Worm (Caenorhabditis elegans) whole organism, L3 larva: ENCODE data around the gene col-96.

Experiments used
- R02D3.7 ChIP-seq: fragments of 150-350 bp; optimal IDR thresholded peaks from 2 replicates; lab custom pipeline; 2014; ENCODE audit warnings: missing biosample characterization, missing genetic modification characterization
- ZK546.5 ChIP-seq: sonication (generic microtip); optimal IDR thresholded peaks from 2 replicates; lab custom pipeline; 2017; ENCODE audit warnings: missing biosample characterization, missing genetic modification characterization
- aly-2 ChIP-seq: fragments of 150-350 bp; optimal IDR thresholded peaks from 2 replicates; lab custom pipeline; 2014; ENCODE audit warnings: missing biosample characterization, missing genetic modification characterization
- ama-1 ChIP-seq: fragments of 150-350 bp; optimal IDR thresholded peaks from 2 replicates; lab custom pipeline; 2018
- ceh-16 ChIP-seq: sonication (generic microtip); optimal IDR thresholded peaks from 2 replicates; lab custom pipeline; 2017; ENCODE audit warnings: missing biosample characterization, missing genetic modification characterization
- ceh-28 ChIP-seq: fragments of 150-350 bp; optimal IDR thresholded peaks from 2 replicates; lab custom pipeline; 2014; ENCODE audit warnings: missing biosample characterization, missing genetic modification reagents, missing genetic modification characterization
- ceh-82 ChIP-seq: fragments of 150-350 bp; optimal IDR thresholded peaks from 2 replicates; lab custom pipeline; 2014; ENCODE audit warnings: missing biosample characterization, missing genetic modification characterization
- ceh-9 ChIP-seq: sonication (generic microtip); optimal IDR thresholded peaks from 2 replicates; lab custom pipeline; 2018; ENCODE audit warnings: missing biosample characterization, missing genetic modification characterization
- daf-12 ChIP-seq: fragments of 150-350 bp; optimal IDR thresholded peaks from 2 replicates; lab custom pipeline; 2014; ENCODE audit warnings: missing biosample characterization, missing genetic modification reagents, missing genetic modification characterization
- egl-27 ChIP-seq: sonication (generic microtip); optimal IDR thresholded peaks from 4 replicates; lab custom pipeline; 2017; ENCODE audit warnings: missing biosample characterization, missing genetic modification reagents, missing genetic modification characterization
- egl-5 ChIP-seq: fragments of 150-350 bp; optimal IDR thresholded peaks from 2 replicates; lab custom pipeline; 2017; ENCODE audit warnings: missing biosample characterization, missing genetic modification reagents, missing genetic modification characterization, inconsistent platforms
- elt-2 ChIP-seq: sonication (generic microtip); optimal IDR thresholded peaks from 2 replicates; lab custom pipeline; 2016; ENCODE audit warnings: missing genetic modification reagents, mild to moderate bottlenecking, missing genetic modification characterization, missing compliant biosample characterization
- elt-3 ChIP-seq, 3 experiments: fragments of 150-350 bp in 1 of 3; sonication (generic microtip) in 2 of 3; optimal IDR thresholded peaks; 2 replicates in 2 of 3; 4 replicates in 1 of 3; lab custom pipeline; 2014 to 2017; ENCODE audit warnings: missing biosample characterization in 3 of 3, missing genetic modification characterization in 3 of 3
- eor-1 ChIP-seq, 2 experiments: fragments of 150-350 bp; optimal IDR thresholded peaks; 2 replicates each; lab custom pipeline; 2014 to 2018; ENCODE audit warnings: missing biosample characterization in 2 of 2, missing genetic modification characterization in 2 of 2
- fkh-10 ChIP-seq: sonication (generic microtip); optimal IDR thresholded peaks from 2 replicates; lab custom pipeline; 2017; ENCODE audit warnings: missing biosample characterization, missing genetic modification reagents, missing genetic modification characterization
- fkh-2 ChIP-seq: fragments of 150-350 bp; optimal IDR thresholded peaks from 2 replicates; lab custom pipeline; 2014; ENCODE audit warnings: missing biosample characterization, missing genetic modification reagents, missing genetic modification characterization
- hmg-11 ChIP-seq: sonication (generic microtip); optimal IDR thresholded peaks from 2 replicates; lab custom pipeline; 2016; ENCODE audit warnings: missing genetic modification characterization, missing compliant biosample characterization
- jun-1 ChIP-seq: fragments of 150-350 bp; optimal IDR thresholded peaks from 2 replicates; lab custom pipeline; 2014; ENCODE audit warnings: missing biosample characterization, missing genetic modification reagents, missing genetic modification characterization
- lin-15B ChIP-seq: fragments of 150-350 bp; optimal IDR thresholded peaks from 2 replicates; lab custom pipeline; 2014; ENCODE audit warnings: missing biosample characterization, missing genetic modification characterization
- lin-39 ChIP-seq: fragments of 150-350 bp; optimal IDR thresholded peaks from 2 replicates; lab custom pipeline; 2018; ENCODE audit warnings: missing biosample characterization, missing genetic modification reagents, missing genetic modification characterization
- lsy-12 ChIP-seq: sonication (generic microtip); optimal IDR thresholded peaks from 2 replicates; lab custom pipeline; 2016; ENCODE audit warnings: mild to moderate bottlenecking, missing genetic modification characterization, missing compliant biosample characterization
- mdl-1 ChIP-seq: fragments of 150-350 bp; optimal IDR thresholded peaks from 2 replicates; lab custom pipeline; 2014; ENCODE audit warnings: missing biosample characterization, missing genetic modification characterization
- mml-1 ChIP-seq: fragments of 150-350 bp; sonication (generic microtip); optimal IDR thresholded peaks from 3 replicates; lab custom pipeline; 2014; ENCODE audit warnings: missing biosample characterization, missing genetic modification characterization
- nfya-1 ChIP-seq: sonication (generic microtip); optimal IDR thresholded peaks from 2 replicates; lab custom pipeline; 2017; ENCODE audit warnings: missing genetic modification characterization, mild to moderate bottlenecking, missing compliant biosample characterization, antibody characterized with exemption, moderate library complexity; ENCODE audit not compliant: insufficient read depth
- nhr-23 ChIP-seq: fragments of 150-350 bp; optimal IDR thresholded peaks from 2 replicates; lab custom pipeline; 2014; ENCODE audit warnings: missing biosample characterization, missing genetic modification reagents, missing genetic modification characterization
- nhr-237 ChIP-seq: fragments of 150-350 bp; optimal IDR thresholded peaks from 2 replicates; lab custom pipeline; 2014; ENCODE audit warnings: missing biosample characterization, missing genetic modification characterization
- nhr-25 ChIP-seq: sonication (generic microtip); optimal IDR thresholded peaks from 2 replicates; lab custom pipeline; 2017; ENCODE audit warnings: missing biosample characterization, missing genetic modification characterization
- nhr-28 ChIP-seq: fragments of 150-350 bp; optimal IDR thresholded peaks from 2 replicates; lab custom pipeline; 2014; ENCODE audit warnings: missing biosample characterization, missing genetic modification characterization
- nhr-43 ChIP-seq: sonication (generic microtip); optimal IDR thresholded peaks from 2 replicates; lab custom pipeline; 2016; ENCODE audit warnings: mild to moderate bottlenecking, missing genetic modification characterization, missing compliant biosample characterization; ENCODE audit not compliant: poor library complexity, severe bottlenecking
- nhr-76 ChIP-seq: fragments of 150-350 bp; sonication (generic microtip); optimal IDR thresholded peaks from 5 replicates; lab custom pipeline; 2014; ENCODE audit warnings: missing biosample characterization, missing genetic modification characterization
- nhr-77 ChIP-seq: fragments of 150-350 bp; optimal IDR thresholded peaks from 2 replicates; lab custom pipeline; 2014; ENCODE audit warnings: missing biosample characterization, missing genetic modification characterization
- pha-4 ChIP-seq: fragments of 150-350 bp; optimal IDR thresholded peaks from 2 replicates; lab custom pipeline; 2014; ENCODE audit warnings: missing biosample characterization, missing genetic modification reagents, missing genetic modification characterization
- pqm-1 ChIP-seq: fragments of 150-350 bp; optimal IDR thresholded peaks from 2 replicates; lab custom pipeline; 2017; ENCODE audit warnings: missing biosample characterization, missing genetic modification characterization, inconsistent platforms
- sea-2 ChIP-seq: fragments of 150-350 bp; sonication (generic microtip); optimal IDR thresholded peaks from 4 replicates; lab custom pipeline; 2014; ENCODE audit warnings: missing biosample characterization, missing genetic modification reagents, missing genetic modification characterization
- skn-1 ChIP-seq: fragments of 150-350 bp; optimal IDR thresholded peaks from 2 replicates; lab custom pipeline; 2014; ENCODE audit warnings: missing biosample characterization, missing genetic modification characterization
- snpc-4 ChIP-seq: fragments of 150-350 bp; optimal IDR thresholded peaks from 2 replicates; lab custom pipeline; 2014; ENCODE audit warnings: missing biosample characterization, missing genetic modification characterization
- tbx-2 ChIP-seq: sonication (generic microtip); optimal IDR thresholded peaks from 2 replicates; lab custom pipeline; 2016; ENCODE audit warnings: mild to moderate bottlenecking, missing genetic modification characterization, missing compliant biosample characterization
- unc-39 ChIP-seq: sonication (generic microtip); optimal IDR thresholded peaks from 4 replicates; lab custom pipeline; 2017; ENCODE audit warnings: missing biosample characterization, missing genetic modification characterization
- unc-62 ChIP-seq: fragments of 150-350 bp; sonication (generic microtip); optimal IDR thresholded peaks from 4 replicates; lab custom pipeline; 2014; ENCODE audit warnings: missing biosample characterization, missing genetic modification reagents, missing genetic modification characterization
- zag-1 ChIP-seq: fragments of 150-350 bp; optimal IDR thresholded peaks from 2 replicates; lab custom pipeline; 2014; ENCODE audit warnings: missing biosample characterization, missing genetic modification characterization
- ztf-11 ChIP-seq: fragments of 150-350 bp; optimal IDR thresholded peaks from 2 replicates; lab custom pipeline; 2014; ENCODE audit warnings: missing biosample characterization, missing genetic modification characterization

The col-96 gene

ce11 chrIII:11694506-11694947, 12.0 kb downstream of the col-96 start:
- TF ChIP-seq nhr-28 (tag; lab: Kevin White, UChicago) (no peak), ama-1 (lab: Kevin White, UChicago) (peak; percentile 45), ceh-82 (tag; lab: Kevin White, UChicago) (no peak), daf-12 (tag; lab: Kevin White, UChicago) (no peak), nhr-76 (tag; lab: Kevin White, UChicago) (no peak), ZK546.5 (tag; lab: Kevin White, UChicago) (no peak), pqm-1 (tag; lab: Kevin White, UChicago) (no peak), lin-39 (tag; lab: Kevin White, UChicago) (no peak), aly-2 (tag; lab: Kevin White, UChicago) (peak; percentile 63), ceh-28 (tag; lab: Kevin White, UChicago) (no peak), ceh-9 (tag; lab: Kevin White, UChicago) (no peak), R02D3.7 (tag; lab: Kevin White, UChicago) (no peak), elt-2 (tag; lab: Kevin White, UChicago) (peak; percentile 32), fkh-10 (no peak), nhr-43 (tag; lab: Kevin White, UChicago) (peak; percentile 12), nhr-237 (tag; lab: Kevin White, UChicago) (no peak), nhr-25 (tag; lab: Kevin White, UChicago) (no peak), eor-1 (tag; optimal IDR thresholded peaks at IDR 0.05; lab: Kevin White, UChicago) (no peak), fkh-2 (tag; lab: Kevin White, UChicago) (no peak), nhr-77 (peak; percentile 51), skn-1 (tag; lab: Kevin White, UChicago) (no peak), unc-62 (GFP tag; lab: Kevin White, UChicago) (no peak), tbx-2 (tag; lab: Kevin White, UChicago) (no peak), ztf-11 (tag; lab: Kevin White, UChicago) (no peak)

ce11 chrIII:11692380-11692779, 14.2 kb downstream of the col-96 start:
- TF ChIP-seq hmg-11 (peak; percentile 6), unc-39 (tag; lab: Kevin White, UChicago) (no peak), ceh-82 (tag; lab: Kevin White, UChicago) (no peak)

ce11 chrIII:11689887-11690286, 16.7 kb downstream of the col-96 start:
- TF ChIP-seq nhr-25 (tag; lab: Kevin White, UChicago) (no peak), hmg-11 (no peak), nhr-28 (tag; lab: Kevin White, UChicago) (no peak), eor-1 (tag; optimal IDR thresholded peaks at IDR 0.05; lab: Kevin White, UChicago) (no peak)

- no peak for TF ChIP-seq mdl-1
- TF ChIP-seq ama-1 (lab: Kevin White, UChicago), result peak; percentile 3
- peak; percentile 75 for TF ChIP-seq skn-1 (tag; lab: Kevin White, UChicago)
- TF ChIP-seq egl-5, result no peak
- peak; percentile 90 for TF ChIP-seq pqm-1 (tag; lab: Kevin White, UChicago)
- TF ChIP-seq elt-2 (tag; lab: Kevin White, UChicago), result peak; percentile 96
- peak; percentile 47 for TF ChIP-seq R02D3.7 (tag; lab: Kevin White, UChicago)
- peak; percentile 67 for TF ChIP-seq nhr-23
- no peak for TF ChIP-seq nhr-28 (tag; lab: Kevin White, UChicago)
- TF ChIP-seq snpc-4 (tag; lab: Kevin White, UChicago), result no peak
- TF ChIP-seq sea-2 (GFP tag; lab: Kevin White, UChicago), result no peak
- peak; percentile 32 for TF ChIP-seq nhr-43 (tag; lab: Kevin White, UChicago)
- no peak for TF ChIP-seq fkh-10
- TF ChIP-seq ceh-9 (tag; lab: Kevin White, UChicago), result no peak
- no peak for TF ChIP-seq aly-2 (tag; lab: Kevin White, UChicago)
- peak; percentile 41 for TF ChIP-seq egl-27
- peak; percentile 8 for TF ChIP-seq lin-15B
- no peak for TF ChIP-seq tbx-2 (tag; lab: Kevin White, UChicago)
- TF ChIP-seq elt-3 (tag; optimal IDR thresholded peaks at IDR 0.05; lab: Kevin White, UChicago), result peak in 2 of 3 experiments; percentile 19 to 78
- peak; percentile 92 for TF ChIP-seq jun-1 (tag; lab: Kevin White, UChicago)
- TF ChIP-seq nfya-1 (tag; lab: Kevin White, UChicago), result peak; percentile 35
- TF ChIP-seq lsy-12, result peak; percentile 16
- TF ChIP-seq zag-1 (tag; lab: Kevin White, UChicago), result no peak
- peak; percentile 78 for TF ChIP-seq pha-4 (tag; lab: Kevin White, UChicago)
- no peak for TF ChIP-seq mml-1 (tag; lab: Kevin White, UChicago)
- TF ChIP-seq unc-62 (GFP tag; lab: Kevin White, UChicago), result peak; percentile 5
- TF ChIP-seq ceh-16 (tag; lab: Kevin White, UChicago), result no peak
These were observed 17.3 kb downstream of the col-96 start for ce11 chrIII:11689303-11689702.
